Worm (Caenorhabditis elegans): ENCODE data around the gene fnip-2.

fnip-2 gene

ce11 chrIV:2284462-2285047, 61.9 kb downstream of the fnip-2 start:
- no peak for TF ChIP-seq nfya-1 (tag; optimal IDR thresholded peaks at IDR 0.05)
- TF ChIP-seq madf-2 (tag; optimal IDR thresholded peaks at IDR 0.05), result no peak
- TF ChIP-seq elt-2 (tag; optimal IDR thresholded peaks at IDR 0.05), result peak; percentile 45
- no peak for TF ChIP-seq ceh-24 (tag; optimal IDR thresholded peaks at IDR 0.05)

Measured in whole organism, late embryonic.